Fruit fly (Drosophila melanogaster): ENCODE results near the gene Mat89Ba.

DNA sequence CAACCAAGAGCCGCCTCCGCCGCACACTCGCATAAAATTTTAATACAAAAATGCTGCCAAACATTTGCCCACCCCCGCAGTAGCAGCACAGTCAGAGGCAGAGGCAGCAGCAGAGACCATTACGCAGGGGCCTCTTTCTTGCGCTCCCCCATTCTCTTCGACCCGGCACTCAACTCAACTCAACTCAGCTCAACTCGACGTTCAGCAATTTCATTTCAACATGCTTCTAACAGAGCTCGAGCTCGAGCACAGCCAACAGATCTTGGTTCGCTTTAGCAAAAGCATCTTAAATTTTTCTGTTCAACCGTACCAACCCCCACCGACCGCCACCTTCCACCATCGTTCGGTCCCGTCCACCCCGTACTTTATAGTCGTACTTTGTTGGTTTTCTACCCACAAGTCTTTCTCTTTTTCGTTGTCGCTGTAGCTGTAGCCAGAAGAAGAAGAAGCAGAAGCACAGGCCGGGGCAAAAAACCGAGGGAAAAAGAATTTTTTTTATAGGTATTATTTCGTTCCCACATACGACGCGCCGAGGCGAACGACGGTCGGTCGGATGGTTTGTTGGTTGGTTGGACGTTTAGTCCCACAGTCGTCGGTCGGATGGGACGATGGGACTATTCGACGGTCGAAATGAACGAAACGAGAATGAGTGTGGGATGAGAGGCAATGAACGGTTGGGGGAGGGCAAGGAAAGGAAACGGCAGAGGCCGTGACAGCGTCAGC lies 36.8 kb downstream of the Mat89Ba start:
- TF ChIP-seq CTCF (optimal IDR thresholded peaks at IDR 0.05) (no peak), CG8478 (optimal IDR thresholded peaks at IDR 0.05) (no peak)

Measured in S2 (cell line).